Fruit fly (Drosophila melanogaster) whole organism, embryonic: ENCODE data around the gene se.

Experiments
- Atf-2 ChIP-seq: fragments of 200-800 bp; sonication (Bioruptor generic); optimal IDR thresholded peaks from 2 replicates; lab custom pipeline; 2016; ENCODE audit warnings: missing biosample characterization, missing genetic modification characterization
- Awh ChIP-seq: fragments of 200-800 bp; sonication (Bioruptor generic); IDR thresholded peaks from 2 replicates; pipeline ENCODE4, ENCODE4 v1.3.6; 2022; ENCODE audit warnings: missing biosample characterization, missing genetic modification characterization
- B-H1 ChIP-seq: fragments of 200-800 bp; sonication (Bioruptor generic); IDR thresholded peaks from 3 replicates; pipeline ENCODE4 v1.3.6; 2022; ENCODE audit warnings: missing biosample characterization, missing genetic modification characterization
- Bteb2 ChIP-seq: fragments of 200-800 bp; sonication (Bioruptor generic); optimal IDR thresholded peaks from 2 replicates; lab custom pipeline; 2016; ENCODE audit warnings: missing biosample characterization, missing genetic modification characterization
- CG10267 ChIP-seq: fragments of 200-800 bp; sonication (Bioruptor generic); optimal IDR thresholded peaks from 2 replicates; lab custom pipeline; 2018; ENCODE audit warnings: missing biosample characterization, mild to moderate bottlenecking, missing genetic modification characterization, moderate library complexity
- CG10654 ChIP-seq: fragments of 200-800 bp; sonication (Bioruptor generic); optimal IDR thresholded peaks from 2 replicates; lab custom pipeline; 2016; ENCODE audit warnings: missing biosample characterization, missing genetic modification characterization
- CG11085 ChIP-seq: fragments of 200-800 bp; sonication (Bioruptor generic); IDR thresholded peaks from 2 replicates; pipeline ENCODE4 v1.3.6; 2022; ENCODE audit warnings: missing biosample characterization, missing genetic modification characterization
- CG11504 ChIP-seq: fragments of 200-800 bp; sonication (Bioruptor generic); optimal IDR thresholded peaks from 3 replicates; lab custom pipeline; 2019; ENCODE audit warnings: missing biosample characterization, mild to moderate bottlenecking, missing genetic modification characterization, moderate library complexity
- CG1233 ChIP-seq: fragments of 200-800 bp; sonication (Bioruptor generic); optimal IDR thresholded peaks from 4 replicates; lab custom pipeline; 2018; ENCODE audit warnings: missing biosample characterization, mild to moderate bottlenecking, missing genetic modification characterization
- CG12659 ChIP-seq: fragments of 200-800 bp; sonication (Bioruptor generic); optimal IDR thresholded peaks from 3 replicates; lab custom pipeline; 2017; ENCODE audit warnings: mild to moderate bottlenecking, missing biosample characterization, missing genetic modification reagents, missing genetic modification characterization
- CG14965 ChIP-seq: fragments of 200-800 bp; sonication (Bioruptor generic); optimal IDR thresholded peaks from 2 replicates; lab custom pipeline; 2016; ENCODE audit warnings: missing biosample characterization, missing genetic modification characterization, borderline replicate concordance
- CG16779 ChIP-seq: fragments of 200-800 bp; sonication (Bioruptor generic); IDR thresholded peaks from 2 replicates; pipeline ENCODE4 v1.3.6; 2022; ENCODE audit warnings: missing biosample characterization, missing genetic modification characterization
- CG17328 ChIP-seq: fragments of 200-800 bp; sonication (Bioruptor generic); IDR thresholded peaks from 2 replicates; pipeline ENCODE4 v1.3.6; 2022; ENCODE audit warnings: missing biosample characterization, missing genetic modification characterization
- CG17361 ChIP-seq: fragments of 200-800 bp; sonication (Bioruptor generic); IDR thresholded peaks from 3 replicates; pipeline ENCODE4 v1.3.6; 2022; ENCODE audit warnings: missing biosample characterization, missing genetic modification characterization
- CG18011 ChIP-seq: fragments of 200-800 bp; sonication (Bioruptor generic); optimal IDR thresholded peaks from 2 replicates; lab custom pipeline; 2017; ENCODE audit warnings: missing biosample characterization, missing genetic modification characterization, mild to moderate bottlenecking, moderate library complexity, missing genotype
- CG4730 ChIP-seq: fragments of 200-800 bp; sonication (Bioruptor generic); IDR thresholded peaks from 2 replicates; pipeline ENCODE4 v1.3.6; 2022; ENCODE audit warnings: missing biosample characterization, missing genetic modification characterization
- CG8089 ChIP-seq: fragments of 200-800 bp; sonication (Bioruptor generic); optimal IDR thresholded peaks from 3 replicates; lab custom pipeline; 2016; ENCODE audit warnings: missing biosample characterization, missing genetic modification characterization
- CG8388 ChIP-seq: fragments of 200-800 bp; sonication (Bioruptor generic); optimal IDR thresholded peaks from 2 replicates; lab custom pipeline; 2019; ENCODE audit warnings: missing biosample characterization, mild to moderate bottlenecking, missing genetic modification characterization, moderate library complexity
- Dek ChIP-seq: fragments of 200-800 bp; sonication (Bioruptor generic); optimal IDR thresholded peaks from 3 replicates; lab custom pipeline; 2019; ENCODE audit warnings: missing biosample characterization, mild to moderate bottlenecking, missing genetic modification characterization, moderate library complexity
- Dip3 ChIP-seq: fragments of 200-800 bp; sonication (Bioruptor generic); optimal IDR thresholded peaks from 3 replicates; lab custom pipeline; 2016; ENCODE audit warnings: missing biosample characterization, missing genetic modification characterization
- Doc3 ChIP-seq: fragments of 200-800 bp; sonication (Bioruptor generic); IDR thresholded peaks from 3 replicates; pipeline ENCODE4 v1.3.6; 2022; ENCODE audit warnings: missing biosample characterization, missing genetic modification characterization; ENCODE audit not compliant: partially characterized antibody
- Meics ChIP-seq: fragments of 200-800 bp; sonication (Bioruptor generic); optimal IDR thresholded peaks from 2 replicates; lab custom pipeline; 2017; ENCODE audit warnings: missing biosample characterization, mild to moderate bottlenecking, missing genetic modification characterization
- Mes4 ChIP-seq: fragments of 200-800 bp; sonication (Bioruptor generic); optimal IDR thresholded peaks from 2 replicates; lab custom pipeline; 2016; ENCODE audit warnings: missing biosample characterization, missing genetic modification characterization
- Sry-β ChIP-seq: fragments of 200-800 bp; sonication (Bioruptor generic); optimal IDR thresholded peaks from 2 replicates; lab custom pipeline; 2018; ENCODE audit warnings: missing biosample characterization, mild to moderate bottlenecking, missing genetic modification characterization, moderate library complexity
- Stat92E ChIP-seq, 3 experiments: fragments of >200 bp in 2 of 3; fragments of 200-800 bp in 1 of 3; sonication (Bioruptor generic) in 1 of 3; optimal IDR thresholded peaks; 2 replicates each; lab custom pipeline; 2017 to 2019; ENCODE audit warnings: missing biosample characterization in 3 of 3, missing genetic modification characterization in 3 of 3, mild to moderate bottlenecking in 1 of 3, moderate library complexity in 1 of 3
- Trl ChIP-seq, 3 experiments: fragments of >200 bp in 2 of 3; fragments of 200-800 bp in 1 of 3; sonication (Bioruptor generic) in 1 of 3; optimal IDR thresholded peaks; 2 replicates in 1 of 3; 3 replicates in 2 of 3; lab custom pipeline; 2016 to 2017; ENCODE audit warnings: missing biosample characterization in 1 of 3, missing genetic modification characterization in 1 of 3
- Xbp1 ChIP-seq: fragments of 200-800 bp; sonication (Bioruptor generic); optimal IDR thresholded peaks from 3 replicates; lab custom pipeline; 2016; ENCODE audit warnings: missing biosample characterization, mild to moderate bottlenecking, missing genetic modification characterization
- cas ChIP-seq: fragments of 200-800 bp; sonication (Bioruptor generic); IDR thresholded peaks from 2 replicates; pipeline ENCODE4 v1.3.6; 2022; ENCODE audit warnings: missing biosample characterization, missing genetic modification characterization
- cato ChIP-seq: fragments of 200-800 bp; sonication (Bioruptor generic); optimal IDR thresholded peaks from 2 replicates; lab custom pipeline; 2016; ENCODE audit warnings: missing biosample characterization, missing genetic modification characterization, borderline replicate concordance
- crp ChIP-seq, 2 experiments: fragments of 200-800 bp; sonication (Bioruptor generic); optimal IDR thresholded peaks; 2 replicates in 1 of 2; 3 replicates in 1 of 2; lab custom pipeline; 2017; ENCODE audit warnings: missing biosample characterization in 2 of 2, missing genetic modification characterization in 2 of 2, mild to moderate bottlenecking in 1 of 2, moderate library complexity in 1 of 2
- dan ChIP-seq: fragments of 200-800 bp; sonication (Bioruptor generic); IDR thresholded peaks from 2 replicates; pipeline ENCODE4 v1.3.6; 2022; ENCODE audit warnings: missing biosample characterization, missing genetic modification characterization
- ftz-f1 ChIP-seq: fragments of 200-800 bp; sonication (Bioruptor generic); optimal IDR thresholded peaks from 2 replicates; lab custom pipeline; 2016; ENCODE audit warnings: missing biosample characterization, missing genetic modification characterization
- hkb ChIP-seq, 2 experiments: fragments of 200-800 bp in 1 of 2; fragments of >200 bp in 1 of 2; sonication (Bioruptor generic) in 1 of 2; IDR thresholded peaks in 1 of 2; optimal IDR thresholded peaks in 1 of 2; 2 replicates each; pipeline versions ENCODE4 v1.3.6 to Lab custom; 2017 to 2022; ENCODE audit warnings: missing biosample characterization in 1 of 2, missing genetic modification characterization in 1 of 2
- jigr1 ChIP-seq: fragments of 200-800 bp; sonication (Bioruptor generic); IDR thresholded peaks from 3 replicates; pipeline ENCODE4 v1.3.6; 2022; ENCODE audit warnings: missing biosample characterization, missing genetic modification characterization
- kni ChIP-seq: fragments of 200-800 bp; sonication (Bioruptor generic); optimal IDR thresholded peaks from 3 replicates; lab custom pipeline; 2017; ENCODE audit warnings: mild to moderate bottlenecking, missing biosample characterization, missing genetic modification reagents, missing genetic modification characterization
- lab ChIP-seq: fragments of 200-800 bp; sonication (Bioruptor generic); optimal IDR thresholded peaks from 3 replicates; lab custom pipeline; 2017; ENCODE audit warnings: missing biosample characterization, missing genetic modification characterization, mild to moderate bottlenecking, moderate library complexity, missing genetic modification reagents
- maf-S ChIP-seq: fragments of 200-800 bp; sonication (Bioruptor generic); optimal IDR thresholded peaks from 2 replicates; lab custom pipeline; 2016; ENCODE audit warnings: missing biosample characterization, missing genetic modification characterization
- mirr ChIP-seq: fragments of 200-800 bp; sonication (Bioruptor generic); optimal IDR thresholded peaks from 3 replicates; lab custom pipeline; 2018; ENCODE audit warnings: missing biosample characterization, mild to moderate bottlenecking, missing genetic modification characterization
- nerfin-1 ChIP-seq: fragments of 200-800 bp; sonication (Bioruptor generic); optimal IDR thresholded peaks from 3 replicates; lab custom pipeline; 2019; ENCODE audit warnings: missing biosample characterization, mild to moderate bottlenecking, missing genetic modification characterization, moderate library complexity
- org-1 ChIP-seq: fragments of 200-800 bp; sonication (Bioruptor generic); optimal IDR thresholded peaks from 2 replicates; lab custom pipeline; 2017; ENCODE audit warnings: missing biosample characterization, missing genetic modification characterization
- scrt ChIP-seq: fragments of 200-800 bp; sonication (Bioruptor generic); optimal IDR thresholded peaks from 2 replicates; lab custom pipeline; 2018; ENCODE audit warnings: missing biosample characterization, mild to moderate bottlenecking, missing genetic modification characterization, moderate library complexity
- sob ChIP-seq: fragments of 200-800 bp; sonication (Bioruptor generic); IDR thresholded peaks from 2 replicates; pipeline ENCODE4 v1.3.6; 2022; ENCODE audit warnings: missing biosample characterization, missing genetic modification characterization
- sr ChIP-seq: fragments of 200-800 bp; sonication (Bioruptor generic); IDR thresholded peaks from 3 replicates; pipeline ENCODE4 v1.3.6; 2022; ENCODE audit warnings: missing biosample characterization, missing genetic modification characterization
- tin ChIP-seq: fragments of 200-800 bp; sonication (Bioruptor generic); optimal IDR thresholded peaks from 3 replicates; lab custom pipeline; 2016; ENCODE audit warnings: missing biosample characterization, missing genetic modification characterization
- toy ChIP-seq: fragments of 200-800 bp; sonication (Bioruptor generic); IDR thresholded peaks from 2 replicates; pipeline ENCODE4 v1.3.6; 2022; ENCODE audit warnings: missing biosample characterization, missing genetic modification characterization
- ttk ChIP-seq: fragments of 200-800 bp; sonication (Bioruptor generic); IDR thresholded peaks from 2 replicates; pipeline ENCODE4 v2.1.2; 2022; ENCODE audit warnings: missing biosample characterization, missing genetic modification characterization
- zf30C ChIP-seq: fragments of 200-800 bp; sonication (Bioruptor generic); optimal IDR thresholded peaks from 3 replicates; lab custom pipeline; 2018; ENCODE audit warnings: missing biosample characterization, mild to moderate bottlenecking, missing genetic modification characterization

The se gene

dm6 chr3L:8553125-8553524 lies 32.8 kb downstream of the se start (continued):
- no peak for TF ChIP-seq CG12659 (GFP tag; lab: Kevin White, UChicago)

dm6 chr3L:8554024-8554642 lies 33.8 kb downstream of the se start:
- TF ChIP-seq CG18011 (GFP tag; lab: Kevin White, UChicago) (no peak), Dek (tag; lab: Kevin White, UChicago) (no peak), CG11085 (GFP tag; lab: Robert Waterston, UW) (no peak), Bteb2 (GFP tag; lab: Kevin White, UChicago) (no peak), CG16779 (GFP tag; lab: Robert Waterston, UW) (no peak), Meics (GFP tag; lab: Kevin White, UChicago) (no peak), Dip3 (GFP tag; lab: Kevin White, UChicago) (no peak), ttk (GFP tag; lab: Robert Waterston, UW) (no peak), tin (GFP tag; lab: Kevin White, UChicago) (no peak), Trl (optimal IDR thresholded peaks at IDR 0.05; lab: Kevin White, UChicago) (no peak), Trl (GFP tag; optimal IDR thresholded peaks at IDR 0.05; lab: Kevin White, UChicago) (no peak), CG11504 (no peak), ftz-f1 (peak; percentile 74), jigr1 (GFP tag; lab: Robert Waterston, UW) (no peak), crp (GFP tag; optimal IDR thresholded peaks at IDR 0.05; lab: Kevin White, UChicago) (no peak), Xbp1 (GFP tag; lab: Kevin White, UChicago) (no peak), Awh (no peak), scrt (GFP tag; lab: Kevin White, UChicago) (no peak), CG8089 (GFP tag; lab: Kevin White, UChicago) (no peak), dan (GFP tag; lab: Robert Waterston, UW) (no peak), sob (GFP tag; lab: Robert Waterston, UW) (no peak), lab (GFP tag; lab: Kevin White, UChicago) (no peak), zf30C (GFP tag; lab: Kevin White, UChicago) (no peak), CG10654 (GFP tag; lab: Kevin White, UChicago) (no peak), org-1 (no peak), Atf-2 (GFP tag; lab: Kevin White, UChicago) (no peak), Doc3 (GFP tag; lab: Robert Waterston, UW) (no peak), CG8388 (GFP tag; lab: Kevin White, UChicago) (no peak), toy (GFP tag; lab: Robert Waterston, UW) (no peak), Sry-β (GFP tag; lab: Kevin White, UChicago) (no peak), B-H1 (GFP tag; lab: Robert Waterston, UW) (no peak), CG17361 (GFP tag; lab: Robert Waterston, UW) (no peak), sr (GFP tag; lab: Robert Waterston, UW) (peak; percentile 94), CG17328 (GFP tag; lab: Robert Waterston, UW) (no peak), Stat92E (GFP tag; optimal IDR thresholded peaks at IDR 0.05; lab: Kevin White, UChicago) (no peak), cas (no peak), mirr (peak; percentile 49), CG10267 (tag; lab: Kevin White, UChicago) (no peak), hkb (optimal IDR thresholded peaks at IDR 0.05; lab: Kevin White, UChicago) (no peak), hkb (GFP tag; IDR thresholded peaks at IDR 0.05; lab: Robert Waterston, UW) (0 out of 2 replicates have a peak, but pooled peaks have one; percentile 17), Mes4 (GFP tag; lab: Kevin White, UChicago) (no peak), CG14965 (GFP tag; lab: Kevin White, UChicago) (no peak), CG4730 (GFP tag; lab: Robert Waterston, UW) (no peak), cato (GFP tag; lab: Kevin White, UChicago) (no peak), maf-S (no peak), CG1233 (GFP tag; lab: Kevin White, UChicago) (no peak), kni (GFP tag; lab: Kevin White, UChicago) (no peak), nerfin-1 (tag; lab: Kevin White, UChicago) (no peak)
